Worm (Caenorhabditis elegans) whole organism, midembryonic: ENCODE data around the gene gcy-14.

ENCODE experiments used
- flt-1 ChIP-seq: fragments of 200-800 bp; sonication (Bioruptor generic); IDR thresholded peaks from 2 replicates; pipeline ENCODE4 v1.3.6; 2022; ENCODE audit warnings: missing genetic modification characterization, missing compliant biosample characterization
- klf-2 ChIP-seq: fragments of 200-800 bp; sonication (Bioruptor generic); conservative IDR thresholded peaks from 2 replicates; pipeline ENCODE4 v1.3.6; 2022; ENCODE audit warnings: missing genetic modification reagents, missing genetic modification characterization, missing compliant biosample characterization
- tab-1 ChIP-seq: fragments of 200-800 bp; sonication (Bioruptor generic); IDR thresholded peaks from 2 replicates; pipeline ENCODE4 v1.3.6; 2022; ENCODE audit warnings: missing genetic modification characterization, missing compliant biosample characterization

DNA sequence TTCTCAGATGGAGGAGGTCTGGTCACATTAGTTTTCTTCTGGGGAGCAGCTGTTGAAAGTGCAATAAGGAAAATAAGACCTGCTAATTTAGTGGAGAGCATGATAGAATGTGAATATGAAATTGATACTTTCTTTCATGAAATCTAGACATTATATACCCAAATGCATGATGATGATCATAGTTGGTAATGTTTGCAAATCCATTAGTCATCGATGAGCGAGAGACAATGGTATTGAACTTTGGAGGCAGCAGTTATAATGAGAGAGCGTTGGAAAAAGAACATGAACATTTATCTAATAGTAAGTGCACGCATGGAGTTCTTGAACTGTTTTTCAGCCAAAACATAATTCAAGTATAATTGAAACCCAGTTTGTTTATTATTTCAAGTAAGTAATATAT lies 29.6 kb upstream of the gcy-14 start, which contains the start of gene H12D21.6:
- TF ChIP-seq klf-2 (GFP tag; lab: Robert Waterston, UW) (no peak), flt-1 (GFP tag; lab: Robert Waterston, UW) (no peak), tab-1 (no peak)
